Worm (Caenorhabditis elegans): ENCODE measurements around the gene F35E12.9.

- TF ChIP-seq snpc-4 (tag; optimal IDR thresholded peaks at IDR 0.05): no peak
- no peak for TF ChIP-seq elt-1 (tag; optimal IDR thresholded peaks at IDR 0.05)
- no peak for TF ChIP-seq nhr-23 (tag; optimal IDR thresholded peaks at IDR 0.05)
- TF ChIP-seq ztf-11 (tag; optimal IDR thresholded peaks at IDR 0.05): no peak
- no peak for TF ChIP-seq nhr-11 (tag; optimal IDR thresholded peaks at IDR 0.05)
- no peak for TF ChIP-seq zag-1 (tag; optimal IDR thresholded peaks at IDR 0.05)
- no peak for TF ChIP-seq unc-39 (tag; optimal IDR thresholded peaks at IDR 0.05)
- TF ChIP-seq pqm-1 (tag; optimal IDR thresholded peaks at IDR 0.05): no peak
- no peak for TF ChIP-seq egl-27 (tag; optimal IDR thresholded peaks at IDR 0.05)
Observed at ce11 chrV:13748658-13749057, 3.7 kb upstream of the F35E12.9 start, which contains the start of gene F35E12.10.
